Worm (Caenorhabditis elegans) whole organism, L2 larva: Measurements from ENCODE around the gene prx-3.

Experiments
- elt-3 ChIP-seq: sonication (generic microtip); optimal IDR thresholded peaks from 2 replicates; lab custom pipeline; 2017; ENCODE audit warnings: missing biosample characterization, missing genetic modification characterization
- fos-1 ChIP-seq: fragments of 150-350 bp; optimal IDR thresholded peaks from 2 replicates; lab custom pipeline; 2014; ENCODE audit warnings: missing biosample characterization, missing genetic modification characterization
- lin-39 ChIP-seq: fragments of 150-350 bp; optimal IDR thresholded peaks from 2 replicates; lab custom pipeline; 2014; ENCODE audit warnings: missing biosample characterization, missing genetic modification reagents, missing genetic modification characterization
- nhr-25 ChIP-seq: fragments of 150-350 bp; sonication (generic microtip); optimal IDR thresholded peaks from 3 replicates; lab custom pipeline; 2014; ENCODE audit warnings: missing biosample characterization, missing genetic modification characterization
- nhr-77 ChIP-seq: fragments of 150-350 bp; optimal IDR thresholded peaks from 2 replicates; lab custom pipeline; 2014; ENCODE audit warnings: missing biosample characterization, missing genetic modification characterization
- skn-1 ChIP-seq: sonication (generic microtip); optimal IDR thresholded peaks from 2 replicates; lab custom pipeline; 2017; ENCODE audit warnings: missing biosample characterization, missing genetic modification characterization
- snpc-4 ChIP-seq: fragments of 150-350 bp; optimal IDR thresholded peaks from 2 replicates; lab custom pipeline; 2014; ENCODE audit warnings: missing biosample characterization, missing genetic modification characterization
- unc-62 ChIP-seq: fragments of 150-350 bp; optimal IDR thresholded peaks from 2 replicates; lab custom pipeline; 2014; ENCODE audit warnings: missing biosample characterization, missing genetic modification reagents, missing genetic modification characterization
- zag-1 ChIP-seq: fragments of 150-350 bp; optimal IDR thresholded peaks from 2 replicates; lab custom pipeline; 2014; ENCODE audit warnings: missing biosample characterization, missing genetic modification characterization
- ztf-11 ChIP-seq: sonication (generic microtip); optimal IDR thresholded peaks from 2 replicates; lab custom pipeline; 2017; ENCODE audit warnings: missing biosample characterization, missing genetic modification characterization

ce11 chrX:6081793-6082192, 30.9 kb downstream of the prx-3 start:
- TF ChIP-seq nhr-25 (tag; lab: Kevin White, UChicago): peak; percentile 4
- TF ChIP-seq fos-1 (tag; lab: Kevin White, UChicago): peak; percentile 52
- no peak for TF ChIP-seq lin-39 (tag; lab: Kevin White, UChicago)
- no peak for TF ChIP-seq nhr-77
- no peak for TF ChIP-seq ztf-11
- no peak for TF ChIP-seq zag-1 (tag; lab: Kevin White, UChicago)
- TF ChIP-seq elt-3 (tag; lab: Kevin White, UChicago): no peak
- TF ChIP-seq snpc-4 (tag; lab: Kevin White, UChicago): no peak
- TF ChIP-seq skn-1 (tag; lab: Kevin White, UChicago): no peak
- no peak for TF ChIP-seq unc-62
